Worm (Caenorhabditis elegans): Measurements from ENCODE around the gene ZK1086.3.

Gene ZK1086.3

DNA sequence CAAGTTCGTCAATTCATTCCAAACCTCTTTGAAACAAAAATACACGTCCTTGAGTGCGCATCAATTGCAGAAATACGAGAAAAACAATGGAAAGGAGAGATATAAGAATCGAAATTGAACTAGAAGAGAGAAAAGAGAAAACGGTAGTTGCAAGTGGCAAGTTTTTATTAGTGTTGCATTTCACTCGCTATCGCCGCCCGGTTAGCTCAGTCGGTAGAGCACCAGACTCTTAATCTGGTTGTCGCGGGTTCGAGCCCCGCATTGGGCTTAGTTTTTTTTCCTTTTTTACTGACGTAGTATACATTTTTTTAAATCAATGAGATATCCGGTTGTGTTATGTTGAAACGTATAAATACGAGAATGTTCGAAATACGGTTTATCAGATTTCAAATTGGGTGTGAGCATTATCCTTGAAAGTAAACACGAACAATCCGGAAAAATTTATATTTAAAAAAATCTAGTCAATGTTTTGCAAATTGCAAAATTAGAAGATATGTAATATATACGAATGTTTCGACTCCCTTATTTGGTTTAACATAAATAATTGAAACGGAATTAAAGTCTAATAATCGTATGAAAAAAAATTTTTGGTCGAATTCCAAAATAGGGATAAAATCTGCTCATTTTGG is 9.1 kb upstream of the ZK1086.3 start (continued):
- TF ChIP-seq die-1 (tag; optimal IDR thresholded peaks at IDR 0.05) (peak; percentile 90), F23B12.7 (tag; optimal IDR thresholded peaks at IDR 0.05; ENCODE audit: insufficient read depth) (no peak), mxl-1 (tag; optimal IDR thresholded peaks at IDR 0.05) (peak; percentile 86), ekl-4 (GFP tag; IDR thresholded peaks at IDR 0.05) (peak; percentile 43; the same call in 1 of the 2 replicates), F22D6.2 (tag; optimal IDR thresholded peaks at IDR 0.05) (no peak), snpc-1.3 (tag; optimal IDR thresholded peaks at IDR 0.05; ENCODE audit: insufficient read depth) (peak; percentile 66), pha-4 (tag; optimal IDR thresholded peaks at IDR 0.05) (no peak), ztf-28 (GFP tag; IDR thresholded peaks at IDR 0.05) (0 out of 2 replicates have a peak, but pooled peaks have one; percentile 57), somi-1 (GFP tag; optimal IDR thresholded peaks at IDR 0.05) (peak; percentile 33), ceh-79 (tag; optimal IDR thresholded peaks at IDR 0.05) (no peak), attf-5 (GFP tag; optimal IDR thresholded peaks at IDR 0.05) (no peak), madf-6 (GFP tag; IDR thresholded peaks at IDR 0.05) (no peak), gei-17 (GFP tag; optimal IDR thresholded peaks at IDR 0.05) (no peak), attf-6 (GFP tag; IDR thresholded peaks at IDR 0.05) (no peak), Y95B8A.8 (GFP tag; IDR thresholded peaks at IDR 0.05) (no peak), nhr-90 (tag; optimal IDR thresholded peaks at IDR 0.05) (peak; percentile 55), athp-1 (tag; optimal IDR thresholded peaks at IDR 0.05) (peak; percentile 38), K12H6.12 (tag; optimal IDR thresholded peaks at IDR 0.05) (peak; percentile 21), ztf-6 (GFP tag; IDR thresholded peaks at IDR 0.05) (no peak), let-526 (GFP tag; IDR thresholded peaks at IDR 0.05) (no peak), lsy-27 (tag; optimal IDR thresholded peaks at IDR 0.05; ENCODE audit: borderline replicate concordance, insufficient read depth) (peak; percentile 47), ccch-3 (GFP tag; optimal IDR thresholded peaks at IDR 0.05) (no peak), akir-1 (GFP tag; optimal IDR thresholded peaks at IDR 0.05) (no peak), D2030.7 (GFP tag; IDR thresholded peaks at IDR 0.05) (peak; percentile 70), egl-44 (GFP tag; IDR thresholded peaks at IDR 0.05) (peak; percentile 54; the same call in 1 of the 2 replicates)

- no peak for TF ChIP-seq zim-3 (tag; optimal IDR thresholded peaks at IDR 0.05)
- no peak for TF ChIP-seq K11D2.4 (GFP tag; IDR thresholded peaks at IDR 0.05)
- no peak for TF ChIP-seq repo-1 (tag; optimal IDR thresholded peaks at IDR 0.05)
- no peak for TF ChIP-seq ccch-3 (GFP tag; optimal IDR thresholded peaks at IDR 0.05)
- TF ChIP-seq mcd-1 (GFP tag; IDR thresholded peaks at IDR 0.05), result no peak
- TF ChIP-seq athp-1 (tag; optimal IDR thresholded peaks at IDR 0.05), result peak; percentile 9
- no peak for TF ChIP-seq C17E4.6 (GFP tag; IDR thresholded peaks at IDR 0.05)
- TF ChIP-seq sptf-2 (GFP tag; optimal IDR thresholded peaks at IDR 0.05), result peak; percentile 71
- no peak for TF ChIP-seq unc-130 (GFP tag; optimal IDR thresholded peaks at IDR 0.05)
- no peak for TF ChIP-seq ceh-58 (GFP tag; IDR thresholded peaks at IDR 0.05)
- no peak for TF ChIP-seq B0019.2 (GFP tag; conservative IDR thresholded peaks at IDR 0.05)
- no peak for TF ChIP-seq F10E7.11 (tag; optimal IDR thresholded peaks at IDR 0.05)
- TF ChIP-seq mes-4 (tag; optimal IDR thresholded peaks at IDR 0.05), result no peak
- no peak for TF ChIP-seq hlh-26 (GFP tag; conservative IDR thresholded peaks at IDR 0.05)
- no peak for TF ChIP-seq Y67H2A.10 (GFP tag; conservative IDR thresholded peaks at IDR 0.05)
- peak; percentile 65; the same call in 1 of the 2 replicates for TF ChIP-seq ceh-40 (GFP tag; IDR thresholded peaks at IDR 0.05)
- TF ChIP-seq ceh-79 (tag; optimal IDR thresholded peaks at IDR 0.05), result no peak
- TF ChIP-seq bed-2 (GFP tag; IDR thresholded peaks at IDR 0.05), result no peak
- TF ChIP-seq ceh-91 (GFP tag; IDR thresholded peaks at IDR 0.05), result no peak
- no peak for TF ChIP-seq egl-18 (GFP tag; IDR thresholded peaks at IDR 0.05)
- TF ChIP-seq somi-1 (GFP tag; optimal IDR thresholded peaks at IDR 0.05), result no peak
- no peak for TF ChIP-seq Y95B8A.8 (GFP tag; IDR thresholded peaks at IDR 0.05)
- TF ChIP-seq nhr-27 (tag; optimal IDR thresholded peaks at IDR 0.05), result no peak
- TF ChIP-seq attf-3 (GFP tag; conservative IDR thresholded peaks at IDR 0.05), result no peak
- no peak; the same call in 1 of the 2 replicates for TF ChIP-seq ceh-100 (GFP tag; IDR thresholded peaks at IDR 0.05)
- no peak for TF ChIP-seq madf-3 (GFP tag; IDR thresholded peaks at IDR 0.05)
- no peak for TF ChIP-seq lin-40 (tag; optimal IDR thresholded peaks at IDR 0.05)
- TF ChIP-seq Y56A3A.18 (GFP tag; IDR thresholded peaks at IDR 0.05), result peak; percentile 54; the same call in 1 of the 2 replicates
These were observed 8.6 kb upstream of the ZK1086.3 start for ce11 chrX:13782074-13782462.

Measured in whole organism, young adult.